Fruit fly (Drosophila melanogaster): ENCODE data around the gene CG9727.

Gene CG9727

dm6 chr3R:6414439-6415344 is 41.8 kb downstream of the CG9727 start (continued):
- TF ChIP-seq pzg (GFP tag; optimal IDR thresholded peaks at IDR 0.05) (no peak), schlank (tag; optimal IDR thresholded peaks at IDR 0.05) (no peak), CG15073 (GFP tag; optimal IDR thresholded peaks at IDR 0.05) (no peak), CG12236 (GFP tag; optimal IDR thresholded peaks at IDR 0.05) (no peak), CG1603 (tag; optimal IDR thresholded peaks at IDR 0.05) (no peak), stwl (tag; optimal IDR thresholded peaks at IDR 0.05) (no peak), Ets97D (GFP tag; optimal IDR thresholded peaks at IDR 0.05) (no peak), CG3995 (GFP tag; optimal IDR thresholded peaks at IDR 0.05) (no peak), sqz (GFP tag; optimal IDR thresholded peaks at IDR 0.05) (no peak), CG18011 (GFP tag; optimal IDR thresholded peaks at IDR 0.05) (no peak), eyg (GFP tag; optimal IDR thresholded peaks at IDR 0.05) (no peak), Doc3 (GFP tag; IDR thresholded peaks at IDR 0.05; ENCODE audit: partially characterized antibody) (no peak), Mad (GFP tag; optimal IDR thresholded peaks at IDR 0.05) (no peak), HLH54F (GFP tag; optimal IDR thresholded peaks at IDR 0.05) (no peak), ftz-f1 (GFP tag; optimal IDR thresholded peaks at IDR 0.05) (no peak), da (GFP tag; optimal IDR thresholded peaks at IDR 0.05) (no peak), kay (GFP tag; optimal IDR thresholded peaks at IDR 0.05) (no peak), CG18476 (GFP tag; optimal IDR thresholded peaks at IDR 0.05) (no peak), CG6689 (GFP tag; IDR thresholded peaks at IDR 0.05) (peak; percentile 26; the same call in 1 of the 2 replicates), kni (GFP tag; optimal IDR thresholded peaks at IDR 0.05) (no peak), ci (GFP tag; IDR thresholded peaks at IDR 0.05) (peak; percentile 76), Xrp1 (GFP tag; IDR thresholded peaks at IDR 0.05) (no peak), CG10654 (GFP tag; optimal IDR thresholded peaks at IDR 0.05) (no peak), Hr3 (GFP tag; optimal IDR thresholded peaks at IDR 0.05) (peak; percentile 19), ranshi (GFP tag; IDR thresholded peaks at IDR 0.05) (0 out of 2 replicates have a peak, but pooled peaks have one; percentile 5), YL-1 (GFP tag; optimal IDR thresholded peaks at IDR 0.05) (no peak), CG7839 (tag; optimal IDR thresholded peaks at IDR 0.05) (peak; percentile 67), wor (GFP tag; IDR thresholded peaks at IDR 0.05) (no peak), CG6654 (GFP tag; optimal IDR thresholded peaks at IDR 0.05) (no peak), CG4328 (GFP tag; optimal IDR thresholded peaks at IDR 0.05) (no peak), peb (GFP tag; IDR thresholded peaks at IDR 0.05) (no peak), CG4360 (GFP tag; IDR thresholded peaks at IDR 0.05) (no peak), Optix (GFP tag; IDR thresholded peaks at IDR 0.05) (no peak), Hey (tag; optimal IDR thresholded peaks at IDR 0.05) (peak; percentile 57), sd (tag; optimal IDR thresholded peaks at IDR 0.05) (peak; percentile 61), az2 (GFP tag; optimal IDR thresholded peaks at IDR 0.05) (no peak), rib (GFP tag; IDR thresholded peaks at IDR 0.05) (peak; percentile 41; the same call in 1 of the 2 replicates), dmrt11E (tag; optimal IDR thresholded peaks at IDR 0.05) (no peak), Dek (tag; optimal IDR thresholded peaks at IDR 0.05) (no peak), CG12299 (tag; optimal IDR thresholded peaks at IDR 0.05) (no peak), NfI (GFP tag; optimal IDR thresholded peaks at IDR 0.05) (no peak), tgo (GFP tag; IDR thresholded peaks at IDR 0.05) (peak; percentile 16; the same call in 1 of the 3 replicates), al (GFP tag; IDR thresholded peaks at IDR 0.05) (no peak), dmrt99B (tag; optimal IDR thresholded peaks at IDR 0.05) (peak; percentile 63), CG7271 (tag; optimal IDR thresholded peaks at IDR 0.05) (no peak), chif (GFP tag; optimal IDR thresholded peaks at IDR 0.05) (no peak), CG14050 (GFP tag; IDR thresholded peaks at IDR 0.05) (no peak), h (optimal IDR thresholded peaks at IDR 0.05) (no peak), tna (GFP tag; IDR thresholded peaks at IDR 0.05; ENCODE audit: partially characterized antibody) (no peak), crp (GFP tag; optimal IDR thresholded peaks at IDR 0.05) (no peak)

Data from whole organism, embryonic.